Fruit fly (Drosophila melanogaster) whole organism, embryonic: ENCODE results near the gene Nse4.

ENCODE experiments used
- Abd-B ChIP-seq: fragments of 200-800 bp; sonication (Bioruptor generic); optimal IDR thresholded peaks from 2 replicates; lab custom pipeline; 2018; ENCODE audit warnings: missing biosample characterization, mild to moderate bottlenecking, missing genetic modification characterization, moderate library complexity
- BtbVII ChIP-seq: fragments of 200-800 bp; sonication (Bioruptor generic); optimal IDR thresholded peaks from 3 replicates; lab custom pipeline; 2017; ENCODE audit warnings: missing biosample characterization, mild to moderate bottlenecking, missing genetic modification characterization
- Bteb2 ChIP-seq: fragments of 200-800 bp; sonication (Bioruptor generic); optimal IDR thresholded peaks from 2 replicates; lab custom pipeline; 2016; ENCODE audit warnings: missing biosample characterization, missing genetic modification characterization
- CG11695 ChIP-seq: fragments of 200-800 bp; sonication (Bioruptor generic); IDR thresholded peaks from 3 replicates; pipeline ENCODE4 v1.3.6; 2022; ENCODE audit warnings: missing biosample characterization, missing genetic modification characterization
- CG12659 ChIP-seq: fragments of 200-800 bp; sonication (Bioruptor generic); optimal IDR thresholded peaks from 3 replicates; lab custom pipeline; 2017; ENCODE audit warnings: mild to moderate bottlenecking, missing biosample characterization, missing genetic modification reagents, missing genetic modification characterization
- CG16779 ChIP-seq: fragments of 200-800 bp; sonication (Bioruptor generic); IDR thresholded peaks from 2 replicates; pipeline ENCODE4 v1.3.6; 2022; ENCODE audit warnings: missing biosample characterization, missing genetic modification characterization
- CG17361 ChIP-seq: fragments of 200-800 bp; sonication (Bioruptor generic); IDR thresholded peaks from 3 replicates; pipeline ENCODE4 v1.3.6; 2022; ENCODE audit warnings: missing biosample characterization, missing genetic modification characterization
- CG18262 ChIP-seq: fragments of 200-800 bp; optimal IDR thresholded peaks from 3 replicates; lab custom pipeline; 2019; ENCODE audit warnings: missing biosample characterization, mild to moderate bottlenecking, missing genetic modification characterization, moderate library complexity
- CG2116 ChIP-seq: fragments of 200-800 bp; sonication (Bioruptor generic); optimal IDR thresholded peaks from 3 replicates; lab custom pipeline; 2018; ENCODE audit warnings: missing biosample characterization, mild to moderate bottlenecking, missing genetic modification characterization
- CG30431 ChIP-seq: fragments of 200-800 bp; sonication (Bioruptor generic); optimal IDR thresholded peaks from 2 replicates; lab custom pipeline; 2017; ENCODE audit warnings: missing biosample characterization, missing genetic modification characterization
- CG3281 ChIP-seq: fragments of 200-800 bp; sonication (Bioruptor generic); optimal IDR thresholded peaks from 3 replicates; lab custom pipeline; 2017; ENCODE audit warnings: missing biosample characterization, mild to moderate bottlenecking, missing genetic modification characterization
- CG34376 ChIP-seq: fragments of 200-800 bp; sonication (Bioruptor generic); optimal IDR thresholded peaks from 2 replicates; lab custom pipeline; 2018; ENCODE audit warnings: missing biosample characterization, mild to moderate bottlenecking, missing genetic modification characterization
- CG3726 ChIP-seq: fragments of 200-800 bp; sonication (Bioruptor generic); IDR thresholded peaks from 3 replicates; pipeline ENCODE4, ENCODE4 v1.3.6; 2022; ENCODE audit warnings: missing biosample characterization, missing genetic modification characterization
- CG42726 ChIP-seq: fragments of 200-800 bp; sonication (Bioruptor generic); IDR thresholded peaks from 2 replicates; pipeline ENCODE4 v1.3.6; 2022; ENCODE audit warnings: missing biosample characterization, missing genetic modification characterization; ENCODE audit not compliant: partially characterized antibody
- CG4282 ChIP-seq: fragments of 200-800 bp; sonication (Bioruptor generic); optimal IDR thresholded peaks from 2 replicates; lab custom pipeline; 2016; ENCODE audit warnings: missing biosample characterization, missing genetic modification characterization
- CG4820 ChIP-seq: fragments of 200-800 bp; sonication (Bioruptor generic); optimal IDR thresholded peaks from 3 replicates; lab custom pipeline; 2016; ENCODE audit warnings: missing biosample characterization, missing genetic modification characterization
- CG6683 ChIP-seq: fragments of 200-800 bp; sonication (Bioruptor generic); optimal IDR thresholded peaks from 2 replicates; lab custom pipeline; 2017; ENCODE audit warnings: missing biosample characterization, mild to moderate bottlenecking, missing genetic modification characterization, missing genetic modification reagents
- CG7271 ChIP-seq: fragments of 200-800 bp; sonication (Bioruptor generic); optimal IDR thresholded peaks from 2 replicates; lab custom pipeline; 2018; ENCODE audit warnings: missing biosample characterization, mild to moderate bottlenecking, missing genetic modification characterization, moderate library complexity
- CG8478 ChIP-seq: fragments of >200 bp; optimal IDR thresholded peaks from 2 replicates; lab custom pipeline; 2018
- CG8765 ChIP-seq: fragments of 200-800 bp; sonication (Bioruptor generic); IDR thresholded peaks from 2 replicates; pipeline ENCODE4 v1.3.6; 2022; ENCODE audit warnings: missing biosample characterization, missing genetic modification characterization
- CHES-1-like ChIP-seq: fragments of 200-800 bp; sonication (Bioruptor generic); optimal IDR thresholded peaks from 2 replicates; lab custom pipeline; 2016; ENCODE audit warnings: missing biosample characterization, missing genetic modification characterization
- Chrac-16 ChIP-seq: fragments of 200-800 bp; sonication (Bioruptor generic); optimal IDR thresholded peaks from 3 replicates; lab custom pipeline; 2016; ENCODE audit warnings: missing biosample characterization, missing genetic modification characterization
- D19A ChIP-seq: fragments of 200-800 bp; optimal IDR thresholded peaks from 3 replicates; lab custom pipeline; 2019; ENCODE audit warnings: missing biosample characterization, mild to moderate bottlenecking, missing genetic modification characterization, moderate library complexity
- Dfd ChIP-seq, 2 experiments: fragments of >200 bp; optimal IDR thresholded peaks; 2 replicates each; lab custom pipeline; 2017; ENCODE audit warnings: missing biosample characterization in 2 of 2, missing genetic modification characterization in 2 of 2
- Dref ChIP-seq: fragments of 200-800 bp; sonication (Bioruptor generic); IDR thresholded peaks from 2 replicates; pipeline ENCODE4 v1.3.6; 2022; ENCODE audit warnings: missing biosample characterization, missing genetic modification characterization
- Gsc ChIP-seq: fragments of 200-800 bp; sonication (Bioruptor generic); IDR thresholded peaks from 2 replicates; pipeline ENCODE4 v1.3.6; 2022; ENCODE audit warnings: missing biosample characterization, missing genetic modification characterization
- H2.0 ChIP-seq: fragments of 200-800 bp; sonication (Bioruptor generic); IDR thresholded peaks from 2 replicates; pipeline ENCODE4 v1.3.6; 2022; ENCODE audit warnings: missing biosample characterization, missing genetic modification characterization
- Mes4 ChIP-seq: fragments of 200-800 bp; sonication (Bioruptor generic); optimal IDR thresholded peaks from 2 replicates; lab custom pipeline; 2016; ENCODE audit warnings: missing biosample characterization, missing genetic modification characterization
- Nf-YC ChIP-seq: fragments of 200-800 bp; optimal IDR thresholded peaks from 3 replicates; lab custom pipeline; 2019; ENCODE audit warnings: missing biosample characterization, mild to moderate bottlenecking, missing genetic modification characterization, moderate library complexity
- Opbp ChIP-seq: fragments of 200-800 bp; sonication (Bioruptor generic); IDR thresholded peaks from 3 replicates; pipeline ENCODE4 v1.3.6; 2022; ENCODE audit warnings: missing biosample characterization, missing genetic modification characterization; ENCODE audit not compliant: partially characterized antibody
- Taf1 ChIP-seq: fragments of 200-800 bp; sonication (Bioruptor generic); IDR thresholded peaks from 2 replicates; pipeline ENCODE4 v1.3.6; 2022; ENCODE audit warnings: missing biosample characterization, missing genetic modification characterization
- Trl ChIP-seq, 3 experiments: fragments of >200 bp in 2 of 3; fragments of 200-800 bp in 1 of 3; sonication (Bioruptor generic) in 1 of 3; optimal IDR thresholded peaks; 2 replicates in 1 of 3; 3 replicates in 2 of 3; lab custom pipeline; 2016 to 2017; ENCODE audit warnings: missing biosample characterization in 1 of 3, missing genetic modification characterization in 1 of 3
- amos ChIP-seq: fragments of 200-800 bp; sonication (Bioruptor generic); IDR thresholded peaks from 2 replicates; pipeline ENCODE4 v1.3.6; 2022; ENCODE audit warnings: missing biosample characterization, missing genetic modification characterization; ENCODE audit not compliant: partially characterized antibody
- ara ChIP-seq: fragments of 200-800 bp; sonication (Bioruptor generic); IDR thresholded peaks from 2 replicates; pipeline ENCODE4 v1.3.6; 2022; ENCODE audit warnings: missing biosample characterization, missing genetic modification characterization
- bcd ChIP-seq: fragments of 200-800 bp; sonication (Bioruptor generic); optimal IDR thresholded peaks from 2 replicates; lab custom pipeline; 2017; ENCODE audit warnings: missing biosample characterization, mild to moderate bottlenecking, missing genetic modification characterization
- bowl ChIP-seq: fragments of 200-800 bp; sonication (Bioruptor generic); IDR thresholded peaks from 2 replicates; pipeline ENCODE4 v1.3.6; 2022; ENCODE audit warnings: missing biosample characterization, missing genetic modification characterization
- chif ChIP-seq, 2 experiments: fragments of 200-800 bp; sonication (Bioruptor generic); optimal IDR thresholded peaks; 3 replicates each; lab custom pipeline; 2016; ENCODE audit warnings: missing biosample characterization in 2 of 2, missing genetic modification characterization in 2 of 2
- disco-r ChIP-seq: fragments of 200-800 bp; sonication (Bioruptor generic); optimal IDR thresholded peaks from 2 replicates; lab custom pipeline; 2016; ENCODE audit warnings: missing biosample characterization, missing genetic modification characterization
- dpn ChIP-seq, 2 experiments: fragments of 200-800 bp; sonication (Bioruptor generic); optimal IDR thresholded peaks; 3 replicates each; lab custom pipeline; 2016; ENCODE audit warnings: missing biosample characterization in 2 of 2, missing genetic modification characterization in 2 of 2
- en ChIP-seq: fragments of 200-800 bp; sonication (Bioruptor generic); optimal IDR thresholded peaks from 2 replicates; lab custom pipeline; 2016; ENCODE audit warnings: missing biosample characterization, missing genetic modification characterization
- fd3F ChIP-seq: fragments of 200-800 bp; sonication (Bioruptor generic); optimal IDR thresholded peaks from 2 replicates; lab custom pipeline; 2018; ENCODE audit warnings: missing biosample characterization, mild to moderate bottlenecking, missing genetic modification characterization, moderate library complexity
- gcm ChIP-seq: fragments of 200-800 bp; sonication (Bioruptor generic); optimal IDR thresholded peaks from 2 replicates; lab custom pipeline; 2019; ENCODE audit warnings: missing biosample characterization, mild to moderate bottlenecking, missing genetic modification characterization, moderate library complexity
- gem ChIP-seq: fragments of 200-800 bp; sonication (Bioruptor generic); optimal IDR thresholded peaks from 2 replicates; lab custom pipeline; 2019; ENCODE audit warnings: missing biosample characterization, mild to moderate bottlenecking, missing genetic modification characterization, moderate library complexity
- hth ChIP-seq: fragments of >200 bp; optimal IDR thresholded peaks from 2 replicates; lab custom pipeline; 2017; ENCODE audit warnings: inconsistent platforms
- jumu ChIP-seq: fragments of 200-800 bp; sonication (Bioruptor generic); optimal IDR thresholded peaks from 3 replicates; lab custom pipeline; 2016; ENCODE audit warnings: missing biosample characterization, missing genetic modification characterization
- nom ChIP-seq: fragments of 200-800 bp; sonication (Bioruptor generic); optimal IDR thresholded peaks from 2 replicates; lab custom pipeline; 2017; ENCODE audit warnings: missing biosample characterization, missing genetic modification characterization, mild to moderate bottlenecking, moderate library complexity, missing genetic modification reagents
- pum ChIP-seq: fragments of 200-800 bp; sonication (Bioruptor generic); optimal IDR thresholded peaks from 2 replicates; lab custom pipeline; 2016; ENCODE audit warnings: missing biosample characterization, missing genetic modification characterization
- schlank ChIP-seq: fragments of 200-800 bp; sonication (Bioruptor generic); optimal IDR thresholded peaks from 2 replicates; lab custom pipeline; 2018; ENCODE audit warnings: missing biosample characterization, mild to moderate bottlenecking, missing genetic modification characterization
- sens ChIP-seq: fragments of 200-800 bp; sonication (Bioruptor generic); peaks from one replicate; lab custom pipeline; 2016; ENCODE audit warnings: missing biosample characterization, missing genetic modification characterization
- slou ChIP-seq: fragments of 200-800 bp; sonication (Bioruptor generic); optimal IDR thresholded peaks from 3 replicates; lab custom pipeline; 2016; ENCODE audit warnings: missing biosample characterization, missing genetic modification characterization
- sr ChIP-seq: fragments of 200-800 bp; sonication (Bioruptor generic); IDR thresholded peaks from 3 replicates; pipeline ENCODE4 v1.3.6; 2022; ENCODE audit warnings: missing biosample characterization, missing genetic modification characterization
- ssp ChIP-seq: fragments of 200-800 bp; sonication (Bioruptor generic); IDR thresholded peaks from 2 replicates; pipeline ENCODE4 v1.3.6; 2022; ENCODE audit warnings: missing biosample characterization, missing genetic modification characterization

Gene Nse4

dm6 chr2L:10435606-10436160 lies 3.6 kb upstream of the Nse4 start, which contains the start of the genes TBC1D16 and holn1 (continued):
- TF ChIP-seq ssp (GFP tag; lab: Robert Waterston, UW), result no peak
- no peak for TF ChIP-seq jumu (GFP tag; lab: Kevin White, UChicago)
- no peak for TF ChIP-seq Taf1 (GFP tag; lab: Robert Waterston, UW)
- no peak for TF ChIP-seq Chrac-16
- TF ChIP-seq CG12659, result peak; percentile 37
- TF ChIP-seq Bteb2 (GFP tag; lab: Kevin White, UChicago), result no peak
- no peak for TF ChIP-seq CG34376 (GFP tag; lab: Kevin White, UChicago)
- TF ChIP-seq en, result no peak
- TF ChIP-seq Mes4 (GFP tag; lab: Kevin White, UChicago), result no peak
- no peak for TF ChIP-seq chif (GFP tag; optimal IDR thresholded peaks at IDR 0.05; lab: Kevin White, UChicago)
- no peak for TF ChIP-seq BtbVII (GFP tag; lab: Kevin White, UChicago)
- TF ChIP-seq dpn (GFP tag; optimal IDR thresholded peaks at IDR 0.05; lab: Kevin White, UChicago), result no peak
- no peak for TF ChIP-seq CG30431 (GFP tag; lab: Kevin White, UChicago)
- no peak for TF ChIP-seq Abd-B (GFP tag; lab: Kevin White, UChicago)
- no peak for TF ChIP-seq CG4282 (GFP tag; lab: Kevin White, UChicago)
- TF ChIP-seq hth, result no peak
- TF ChIP-seq gcm (GFP tag; lab: Kevin White, UChicago), result no peak
- no peak for TF ChIP-seq nom (GFP tag; lab: Kevin White, UChicago)
- TF ChIP-seq ara (GFP tag; lab: Robert Waterston, UW), result no peak
- TF ChIP-seq Dfd (GFP tag; optimal IDR thresholded peaks at IDR 0.05; lab: Kevin White, UChicago), result no peak
- TF ChIP-seq CG2116, result peak; percentile 21
- no peak for TF ChIP-seq sr
- no peak for TF ChIP-seq CG6683 (GFP tag; lab: Kevin White, UChicago)
- no peak for TF ChIP-seq bowl
- peak; percentile 29 for TF ChIP-seq CG18262 (tag; lab: Kevin White, UChicago)
- TF ChIP-seq CG3726 (GFP tag; lab: Robert Waterston, UW), result no peak
- TF ChIP-seq Gsc (GFP tag; lab: Robert Waterston, UW), result no peak
- no peak for TF ChIP-seq CG11695
- TF ChIP-seq CHES-1-like (GFP tag; lab: Kevin White, UChicago), result no peak
- no peak for TF ChIP-seq schlank (tag; lab: Kevin White, UChicago)
- no peak for TF ChIP-seq Trl (optimal IDR thresholded peaks at IDR 0.05; lab: Kevin White, UChicago)
- TF ChIP-seq Trl (GFP tag; optimal IDR thresholded peaks at IDR 0.05; lab: Kevin White, UChicago), result no peak
- TF ChIP-seq CG4820 (GFP tag; lab: Kevin White, UChicago), result no peak
- no peak for TF ChIP-seq gem (tag; lab: Kevin White, UChicago)
- no peak for TF ChIP-seq CG7271 (tag; lab: Kevin White, UChicago)
- peak; percentile 13 for TF ChIP-seq Nf-YC (tag; lab: Kevin White, UChicago)
- no peak for TF ChIP-seq CG17361 (GFP tag; lab: Robert Waterston, UW)
- no peak for TF ChIP-seq CG42726
- TF ChIP-seq bcd, result no peak
- TF ChIP-seq D19A (tag; lab: Kevin White, UChicago), result no peak
- no peak for TF ChIP-seq CG8478 (lab: Kevin White, UChicago)
- TF ChIP-seq amos (GFP tag; lab: Robert Waterston, UW), result peak; percentile 55; the same call in 1 of the 2 replicates
- no peak for TF ChIP-seq pum (GFP tag; lab: Kevin White, UChicago)
- no peak for TF ChIP-seq slou (GFP tag; lab: Kevin White, UChicago)
- no peak for TF ChIP-seq sens (GFP tag; lab: Kevin White, UChicago)
- TF ChIP-seq fd3F (GFP tag; lab: Kevin White, UChicago), result no peak
- TF ChIP-seq Opbp (GFP tag; lab: Robert Waterston, UW), result no peak
- TF ChIP-seq Dref, result peak; percentile 54
- no peak for TF ChIP-seq CG3281
- no peak for TF ChIP-seq H2.0 (GFP tag; lab: Robert Waterston, UW)
- TF ChIP-seq CG8765 (GFP tag; lab: Robert Waterston, UW), result no peak
- no peak for TF ChIP-seq disco-r (GFP tag; lab: Kevin White, UChicago)
- no peak for TF ChIP-seq CG16779
